Worm (Caenorhabditis elegans): ENCODE measurements around the gene col-13.

The col-13 gene

ce11 chrV:10381726-10382125 is 40.0 kb downstream of the col-13 start, which contains the start of gene abu-1:
abu-1 (minus strand) TSS chrV:10381826.
- TF ChIP-seq nhr-237 (tag; optimal IDR thresholded peaks at IDR 0.05) (no peak), unc-39 (tag; optimal IDR thresholded peaks at IDR 0.05) (no peak), elt-1 (tag; optimal IDR thresholded peaks at IDR 0.05; ENCODE audit: borderline replicate concordance, insufficient read depth) (no peak), bed-3 (GFP tag; optimal IDR thresholded peaks at IDR 0.05) (no peak), ces-1 (GFP tag; optimal IDR thresholded peaks at IDR 0.05) (no peak), lin-13 (tag; optimal IDR thresholded peaks at IDR 0.05) (no peak), elt-3 (tag; optimal IDR thresholded peaks at IDR 0.05) (no peak), lin-32 (GFP tag; optimal IDR thresholded peaks at IDR 0.05) (no peak), nhr-28 (tag; optimal IDR thresholded peaks at IDR 0.05) (no peak), ztf-11 (tag; optimal IDR thresholded peaks at IDR 0.05) (no peak), lsy-2 (tag; optimal IDR thresholded peaks at IDR 0.05) (no peak), mep-1 (tag; optimal IDR thresholded peaks at IDR 0.05) (no peak), ceh-39 (tag; optimal IDR thresholded peaks at IDR 0.05) (no peak), nhr-12 (tag; optimal IDR thresholded peaks at IDR 0.05) (no peak), flh-1 (GFP tag; optimal IDR thresholded peaks at IDR 0.05) (no peak), tbx-8 (GFP tag; optimal IDR thresholded peaks at IDR 0.05) (no peak), snpc-4 (tag; optimal IDR thresholded peaks at IDR 0.05) (no peak)

ce11 chrV:10379761-10380160 is 41.9 kb downstream of the col-13 start:
- TF ChIP-seq snpc-4 (tag; optimal IDR thresholded peaks at IDR 0.05), result no peak
- no peak for TF ChIP-seq ces-1 (GFP tag; optimal IDR thresholded peaks at IDR 0.05)
- no peak for TF ChIP-seq M03D4.4 (tag; optimal IDR thresholded peaks at IDR 0.05)
- no peak for TF ChIP-seq drap-1 (GFP tag; optimal IDR thresholded peaks at IDR 0.05)
- no peak for TF ChIP-seq unc-120 (tag; optimal IDR thresholded peaks at IDR 0.05; ENCODE audit: poor library complexity, severe bottlenecking)
- TF ChIP-seq unc-39 (tag; optimal IDR thresholded peaks at IDR 0.05), result no peak
- TF ChIP-seq mls-2 (tag; optimal IDR thresholded peaks at IDR 0.05), result no peak
- no peak for TF ChIP-seq zip-8 (tag; optimal IDR thresholded peaks at IDR 0.05)
- no peak for TF ChIP-seq elt-3 (tag; optimal IDR thresholded peaks at IDR 0.05)
- no peak for TF ChIP-seq nhr-2 (tag; optimal IDR thresholded peaks at IDR 0.05)
- TF ChIP-seq mab-5 (tag; optimal IDR thresholded peaks at IDR 0.05), result no peak
- TF ChIP-seq nhr-76 (tag; optimal IDR thresholded peaks at IDR 0.05), result no peak
- no peak for TF ChIP-seq unc-62 (GFP tag; optimal IDR thresholded peaks at IDR 0.05)

ce11 chrV:10379293-10379692 is 42.4 kb downstream of the col-13 start, which contains the start of gene AC3.12:
AC3.12 (minus strand) TSS chrV:10379393.
- TF ChIP-seq elt-3 (tag; optimal IDR thresholded peaks at IDR 0.05) (no peak), sem-2 (GFP tag; optimal IDR thresholded peaks at IDR 0.05) (no peak), ham-2 (GFP tag; optimal IDR thresholded peaks at IDR 0.05) (no peak), mab-5 (tag; optimal IDR thresholded peaks at IDR 0.05) (no peak)

ce11 chrV:10371951-10372350 is 49.8 kb downstream of the col-13 start, which contains the start of gene ugt-49:
ugt-49 (plus strand) TSS chrV:10372321.
- TF ChIP-seq ceh-39 (tag; optimal IDR thresholded peaks at IDR 0.05) (no peak), ceh-43 (GFP tag; optimal IDR thresholded peaks at IDR 0.05) (no peak), ham-2 (GFP tag; optimal IDR thresholded peaks at IDR 0.05) (no peak), nhr-2 (tag; optimal IDR thresholded peaks at IDR 0.05) (no peak), zip-8 (tag; optimal IDR thresholded peaks at IDR 0.05) (no peak), lsy-2 (tag; optimal IDR thresholded peaks at IDR 0.05) (no peak), snpc-4 (tag; optimal IDR thresholded peaks at IDR 0.05) (no peak), tbx-8 (GFP tag; optimal IDR thresholded peaks at IDR 0.05) (no peak), nhr-12 (tag; optimal IDR thresholded peaks at IDR 0.05) (no peak), unc-62 (GFP tag; optimal IDR thresholded peaks at IDR 0.05) (no peak), M03D4.4 (tag; optimal IDR thresholded peaks at IDR 0.05) (no peak), nhr-76 (tag; optimal IDR thresholded peaks at IDR 0.05) (no peak), sptf-1 (tag; optimal IDR thresholded peaks at IDR 0.05) (no peak), mab-5 (tag; optimal IDR thresholded peaks at IDR 0.05) (no peak), cnd-1 (tag; optimal IDR thresholded peaks at IDR 0.05) (no peak), ceh-83 (GFP tag; optimal IDR thresholded peaks at IDR 0.05) (no peak), drap-1 (GFP tag; optimal IDR thresholded peaks at IDR 0.05) (no peak), pha-4 (tag; optimal IDR thresholded peaks at IDR 0.05) (no peak), unc-39 (tag; optimal IDR thresholded peaks at IDR 0.05) (no peak), nhr-237 (tag; optimal IDR thresholded peaks at IDR 0.05) (no peak)

Measured in whole organism, mixed stage, embryonic.